Fruit fly (Drosophila melanogaster) ovary, adult (tissue): ENCODE measurements around the gene CG1737.

Source experiments
- CG17801 ChIP-seq: fragments of 200-800 bp; optimal IDR thresholded peaks from 2 replicates; lab custom pipeline; 2019; ENCODE audit warnings: missing biosample characterization, mild to moderate bottlenecking, missing genetic modification characterization, moderate library complexity; ENCODE audit not compliant: partially characterized antibody

CG1737 gene

dm6 chrX:11342771-11343170 lies 7.6 kb upstream of the CG1737 start:
- TF ChIP-seq CG17801 (GFP tag; lab: Kevin White, UChicago) = no peak

DNA sequence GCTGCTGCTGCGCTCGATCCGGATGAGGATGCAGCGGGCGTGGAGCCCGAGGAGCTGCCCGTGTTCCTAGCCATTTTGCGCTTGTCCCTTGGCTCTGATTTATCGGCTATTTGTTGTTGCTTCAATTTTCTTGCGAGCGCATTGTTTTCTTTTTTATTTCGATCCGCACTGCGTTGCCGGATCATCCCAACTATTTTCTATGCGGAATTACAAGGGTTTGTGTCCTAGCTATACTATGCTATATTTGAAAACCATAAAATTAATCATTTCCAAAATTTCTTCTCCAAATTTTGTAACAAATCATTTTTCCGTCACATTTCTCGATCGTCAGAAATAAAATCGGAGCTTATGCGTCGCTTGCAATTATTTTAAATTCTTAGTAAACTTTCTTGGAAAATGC lies 2.6 kb upstream of the CG1737 start, which contains the start of the genes GCS1 and CG11756:
GCS1 (minus strand) TSS at position 193 of the 400 bp plus-strand sequence.
CG11756 (plus strand) TSS at position 312 of the 400 bp plus-strand sequence.
- TF ChIP-seq CG17801 (GFP tag; lab: Kevin White, UChicago) = peak; percentile 24

dm6 chrX:11348829-11349228 lies 1.6 kb upstream of the CG1737 start, which contains the start of gene CG1738:
Gene CG1738, plus strand, starts transcription at chrX:11349049.
- TF ChIP-seq CG17801 (GFP tag; lab: Kevin White, UChicago) = peak; percentile 39

- TF ChIP-seq CG17801 (GFP tag; lab: Kevin White, UChicago) = peak; percentile 30
These were observed 628 bp upstream of the CG1737 start, which contains the start of gene NdufV3 for dm6 chrX:11349780-11350179. Gene NdufV3, plus strand, starts transcription at chrX:11349998.

DNA sequence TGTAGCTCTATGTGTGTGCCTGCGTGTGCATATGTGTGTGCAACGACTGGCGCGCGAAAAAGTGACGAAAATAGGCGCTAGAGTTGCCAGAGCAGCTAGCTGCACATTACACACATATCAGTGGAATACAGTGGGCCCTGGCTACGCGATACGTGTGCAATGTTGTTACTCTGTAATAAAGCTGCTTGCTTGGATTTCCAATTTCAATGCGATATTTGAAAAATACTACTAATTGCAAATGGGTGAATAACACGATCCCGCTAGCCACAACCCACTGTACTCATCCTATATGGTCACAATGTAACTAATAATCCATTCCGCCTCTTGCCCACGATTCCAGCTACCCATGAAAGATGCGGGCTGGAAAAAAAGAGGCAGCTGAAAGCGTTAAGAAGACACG lies 943 bp downstream of the CG1737 start:
- peak; percentile 94 for TF ChIP-seq CG17801 (GFP tag; lab: Kevin White, UChicago)

- no peak for TF ChIP-seq CG17801 (GFP tag; lab: Kevin White, UChicago)
These were observed 5.3 kb downstream of the CG1737 start, which contains the start of gene dsh for dm6 chrX:11355708-11356174. Gene dsh, plus strand, starts transcription at chrX:11355881.

dm6 chrX:11356648-11357047 lies 6.2 kb downstream of the CG1737 start:
- no peak for TF ChIP-seq CG17801 (GFP tag; lab: Kevin White, UChicago)

DNA sequence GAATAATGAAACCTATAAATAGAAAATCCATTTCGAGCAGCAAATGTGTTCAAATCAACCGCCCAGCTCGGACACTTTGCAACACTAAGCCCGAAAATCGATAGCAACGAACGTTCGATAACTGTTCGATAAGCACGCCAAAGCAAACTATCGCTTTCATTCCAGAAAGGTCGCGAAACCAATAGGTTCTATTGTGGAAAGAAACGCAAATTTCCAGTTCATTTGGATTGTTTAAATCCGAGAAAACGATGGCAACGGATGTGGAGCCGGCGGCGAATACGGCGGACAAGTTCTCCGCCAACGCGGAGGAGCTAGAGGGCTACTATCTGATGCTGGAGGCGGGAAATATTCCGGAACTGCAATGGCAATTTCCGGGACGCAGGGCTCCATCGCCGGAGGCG lies 8.7 kb downstream of the CG1737 start, which contains the start of gene Pa1:
Pa1 (plus strand) TSS at position 156 of the 401 bp plus-strand sequence.
- TF ChIP-seq CG17801 (GFP tag; lab: Kevin White, UChicago) = peak; percentile 68

DNA sequence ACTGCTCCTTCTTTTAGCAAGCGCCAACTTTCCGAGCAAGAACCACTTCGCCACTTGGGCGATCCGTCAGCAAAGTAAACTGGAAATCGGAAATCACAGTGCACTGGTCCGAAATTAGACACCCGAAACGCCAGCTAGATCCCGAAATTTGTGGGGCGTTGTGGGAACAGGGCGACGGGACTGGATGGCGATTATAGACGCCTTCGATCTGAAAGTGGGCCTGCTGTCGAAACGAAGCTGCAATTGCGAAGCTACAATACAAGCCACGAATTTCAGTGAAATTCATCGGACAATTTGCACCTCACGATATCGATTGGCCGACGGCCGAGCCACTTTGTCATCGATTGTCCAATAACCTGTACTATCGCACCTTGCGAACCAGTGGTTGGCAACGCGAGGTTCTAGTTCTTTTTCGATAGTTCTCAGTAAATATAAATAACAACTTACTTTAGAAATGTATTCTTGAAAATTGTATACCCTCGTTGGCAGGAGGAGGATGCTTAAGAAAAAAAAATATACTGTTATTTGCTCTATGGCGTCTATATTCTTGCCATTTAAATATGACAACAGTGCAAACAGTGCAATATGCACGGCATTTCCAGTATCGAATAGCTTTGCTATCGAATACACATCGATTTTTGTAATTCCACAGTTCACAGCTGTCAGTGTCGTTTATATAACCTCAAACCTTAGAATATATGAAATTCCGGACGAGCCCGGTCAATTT lies 17.5 kb downstream of the CG1737 start, which contains the start of the genes hop and Tim8:
hop (minus strand) TSS at position 316 of the 727 bp plus-strand sequence.
Tim8 (plus strand) TSS at position 663 of the 727 bp plus-strand sequence.
- TF ChIP-seq CG17801 (GFP tag; lab: Kevin White, UChicago) = no peak

DNA sequence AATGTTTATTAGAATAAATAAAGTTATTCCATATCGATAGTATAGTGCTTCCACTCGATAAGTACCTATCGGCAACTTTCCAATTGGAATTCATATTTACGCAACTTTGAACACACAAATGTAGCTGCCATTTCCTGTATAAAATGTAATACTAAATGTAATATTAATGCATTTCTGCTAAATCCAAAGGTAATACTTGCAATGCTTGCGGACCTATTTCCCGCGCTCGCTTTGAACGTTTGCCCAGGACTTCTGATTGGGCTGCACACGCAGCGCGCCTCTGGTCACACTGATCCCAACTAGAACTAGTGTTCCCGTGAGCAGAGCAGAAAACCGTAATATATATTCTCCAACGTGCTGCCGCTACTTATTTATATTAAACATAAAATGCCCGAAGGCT lies 19.0 kb downstream of the CG1737 start, which contains the start of gene dlg1:
dlg1 (plus strand) TSS at position 292 of the 400 bp plus-strand sequence.
- TF ChIP-seq CG17801 (GFP tag; lab: Kevin White, UChicago) = no peak

dm6 chrX:11370792-11371191 lies 20.4 kb downstream of the CG1737 start:
- TF ChIP-seq CG17801 (GFP tag; lab: Kevin White, UChicago) = no peak

DNA sequence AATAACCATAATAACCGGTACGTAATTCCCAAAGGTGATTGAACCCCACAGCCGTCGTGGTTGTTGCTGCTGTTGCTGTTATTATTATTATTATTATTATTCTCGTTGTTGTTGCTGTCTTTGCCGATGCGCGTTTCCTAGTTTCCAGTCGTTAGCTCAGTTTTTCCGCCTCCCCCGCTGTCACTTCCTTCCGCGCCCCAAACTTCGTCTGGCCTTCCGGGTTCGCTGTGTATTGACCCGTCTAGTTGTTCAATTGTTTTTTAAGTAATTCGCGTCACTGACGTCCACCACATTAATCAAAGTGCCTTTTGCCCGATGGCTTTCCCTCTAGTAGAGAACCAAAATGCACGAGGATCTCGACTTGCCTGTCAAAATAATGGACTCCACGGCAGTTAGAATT lies 21.2 kb downstream of the CG1737 start:
- TF ChIP-seq CG17801 (GFP tag; lab: Kevin White, UChicago) = no peak

dm6 chrX:11372764-11373712 lies 22.6 kb downstream of the CG1737 start:
- TF ChIP-seq CG17801 (GFP tag; lab: Kevin White, UChicago) = peak; percentile 94

DNA sequence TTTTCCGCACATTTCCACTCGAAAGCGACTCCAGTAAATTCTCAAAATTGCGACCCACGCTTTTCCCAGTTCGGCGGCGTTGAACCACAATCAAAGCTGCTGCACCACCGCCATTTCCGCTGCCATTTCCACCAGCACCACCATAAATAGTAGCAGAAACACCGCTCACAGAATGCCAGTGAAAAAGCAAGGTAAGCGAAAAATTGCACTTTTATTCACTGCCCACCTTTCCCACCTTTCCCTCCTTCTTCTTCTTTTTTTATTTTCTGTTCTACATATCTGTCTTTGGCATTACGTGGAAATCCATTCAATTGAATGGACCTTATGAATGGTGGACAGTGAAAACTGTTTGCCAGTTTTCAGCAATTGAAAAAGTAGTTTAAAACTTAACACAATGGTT lies 23.9 kb downstream of the CG1737 start:
- TF ChIP-seq CG17801 (GFP tag; lab: Kevin White, UChicago) = no peak

DNA sequence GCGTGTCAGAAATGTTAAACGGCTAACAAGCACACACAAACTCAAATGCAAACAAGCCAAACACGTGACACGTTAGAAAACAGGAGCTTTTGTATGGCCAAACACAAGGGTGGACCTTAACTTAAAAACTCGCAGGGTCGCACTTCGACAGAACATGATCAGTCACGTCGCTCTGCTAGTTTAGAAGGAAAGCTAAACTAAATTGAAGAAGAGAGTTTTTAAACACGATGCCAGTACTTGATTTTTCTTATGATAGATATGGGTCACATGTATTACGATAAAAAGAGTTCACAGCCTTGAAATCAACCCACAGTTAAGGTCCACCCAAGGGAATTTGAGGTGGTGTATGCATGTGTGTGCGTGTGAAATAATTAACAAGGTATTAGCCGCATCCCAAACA lies 28.0 kb downstream of the CG1737 start:
- TF ChIP-seq CG17801 (GFP tag; lab: Kevin White, UChicago) = no peak
